Worm (Caenorhabditis elegans) whole organism, late embryonic: Measurements from ENCODE around the gene F46H6.5.

ENCODE experiments used
- C08G9.2 ChIP-seq: sonication (generic microtip); optimal IDR thresholded peaks from 2 replicates; lab custom pipeline; 2016; ENCODE audit warnings: mild to moderate bottlenecking, missing genetic modification characterization, moderate library complexity, missing compliant biosample characterization
- K02D7.2 ChIP-seq: sonication (generic microtip); optimal IDR thresholded peaks from 2 replicates; lab custom pipeline; 2017; ENCODE audit warnings: mild to moderate bottlenecking, missing genetic modification characterization, missing compliant biosample characterization
- K09A11.1 ChIP-seq: sonication (generic microtip); optimal IDR thresholded peaks from 2 replicates; lab custom pipeline; 2017; ENCODE audit warnings: antibody characterized with exemption, mild to moderate bottlenecking, missing genetic modification characterization, missing compliant biosample characterization; ENCODE audit not compliant: insufficient read depth
- T23F11.4 ChIP-seq: fragments of 200-800 bp; sonication (Bioruptor generic); optimal IDR thresholded peaks from 2 replicates; lab custom pipeline; 2018; ENCODE audit warnings: mild to moderate bottlenecking, missing genetic modification characterization, missing compliant biosample characterization
- Y22D7AL.16 ChIP-seq: sonication (generic microtip); optimal IDR thresholded peaks from 2 replicates; lab custom pipeline; 2016; ENCODE audit warnings: missing genetic modification characterization, missing compliant biosample characterization
- ahr-1 ChIP-seq: sonication (generic microtip); optimal IDR thresholded peaks from 2 replicates; lab custom pipeline; 2016; ENCODE audit warnings: missing genetic modification characterization, missing compliant biosample characterization
- ceh-14 ChIP-seq: sonication (generic microtip); optimal IDR thresholded peaks from 2 replicates; lab custom pipeline; 2016; ENCODE audit warnings: missing genotype, missing genetic modification characterization, missing compliant biosample characterization
- ceh-19 ChIP-seq: fragments of 200-800 bp; sonication (Bioruptor generic); optimal IDR thresholded peaks from 2 replicates; lab custom pipeline; 2018; ENCODE audit warnings: mild to moderate bottlenecking, missing genetic modification characterization, missing compliant biosample characterization
- ceh-22 ChIP-seq: sonication (generic microtip); optimal IDR thresholded peaks from 2 replicates; lab custom pipeline; 2017; ENCODE audit warnings: missing biosample characterization, missing genetic modification characterization
- ceh-30 ChIP-seq: fragments of 150-350 bp; optimal IDR thresholded peaks from 2 replicates; lab custom pipeline; 2014; ENCODE audit warnings: missing biosample characterization, missing genetic modification characterization
- ceh-45 ChIP-seq: fragments of 200-800 bp; sonication (Bioruptor generic); IDR thresholded peaks from 2 replicates; pipeline ENCODE4 v1.3.6; 2022; ENCODE audit warnings: missing genetic modification reagents, missing genetic modification characterization, missing compliant biosample characterization
- ceh-48 ChIP-seq: sonication (generic microtip); optimal IDR thresholded peaks from 2 replicates; lab custom pipeline; 2016; ENCODE audit warnings: missing genetic modification characterization, inconsistent platforms, missing compliant biosample characterization
- ceh-6 ChIP-seq: fragments of 200-800 bp; sonication (Bioruptor generic); optimal IDR thresholded peaks from 2 replicates; lab custom pipeline; 2018; ENCODE audit warnings: mild to moderate bottlenecking, missing genetic modification characterization, missing compliant biosample characterization
- che-1 ChIP-seq: sonication (generic microtip); optimal IDR thresholded peaks from 2 replicates; lab custom pipeline; 2016; ENCODE audit warnings: mild to moderate bottlenecking, missing genetic modification characterization, missing compliant biosample characterization
- dmd-4 ChIP-seq: sonication (generic microtip); optimal IDR thresholded peaks from 2 replicates; lab custom pipeline; 2016; ENCODE audit warnings: borderline replicate concordance, missing genetic modification characterization, missing compliant biosample characterization
- dve-1 ChIP-seq: sonication (generic microtip); optimal IDR thresholded peaks from 2 replicates; lab custom pipeline; 2017; ENCODE audit warnings: antibody characterized with exemption, mild to moderate bottlenecking, missing genetic modification characterization, missing compliant biosample characterization
- elt-2 ChIP-seq: sonication (generic microtip); optimal IDR thresholded peaks from 2 replicates; lab custom pipeline; 2016; ENCODE audit warnings: missing genetic modification reagents, missing genetic modification characterization, missing compliant biosample characterization
- ets-4 ChIP-seq: sonication (generic microtip); optimal IDR thresholded peaks from 2 replicates; lab custom pipeline; 2016; ENCODE audit warnings: missing genetic modification characterization, missing compliant biosample characterization
- eyg-1 ChIP-seq: sonication (generic microtip); optimal IDR thresholded peaks from 2 replicates; lab custom pipeline; 2016; ENCODE audit warnings: missing genotype, missing genetic modification characterization, missing compliant biosample characterization
- fax-1 ChIP-seq: sonication (generic microtip); optimal IDR thresholded peaks from 2 replicates; lab custom pipeline; 2016; ENCODE audit warnings: missing genotype, missing genetic modification characterization, missing compliant biosample characterization
- fkh-10 ChIP-seq: fragments of 150-350 bp; optimal IDR thresholded peaks from 2 replicates; lab custom pipeline; 2014; ENCODE audit warnings: missing biosample characterization, missing genetic modification reagents, missing genetic modification characterization
- gmeb-2 ChIP-seq: sonication (generic microtip); optimal IDR thresholded peaks from 2 replicates; lab custom pipeline; 2016; ENCODE audit warnings: missing genetic modification characterization, inconsistent platforms, missing compliant biosample characterization
- hlh-15 ChIP-seq: sonication (generic microtip); optimal IDR thresholded peaks from 2 replicates; lab custom pipeline; 2016; ENCODE audit warnings: missing genetic modification characterization, missing compliant biosample characterization
- hlh-30 ChIP-seq: sonication (generic microtip); optimal IDR thresholded peaks from 2 replicates; lab custom pipeline; 2017; ENCODE audit warnings: antibody characterized with exemption, missing genetic modification characterization, missing compliant biosample characterization; ENCODE audit not compliant: insufficient read depth
- hlh-6 ChIP-seq: sonication (generic microtip); optimal IDR thresholded peaks from 2 replicates; lab custom pipeline; 2016; ENCODE audit warnings: missing genotype, missing genetic modification characterization, missing compliant biosample characterization
- hlh-8 ChIP-seq: sonication (generic microtip); optimal IDR thresholded peaks from 2 replicates; lab custom pipeline; 2016; ENCODE audit warnings: missing genotype, missing genetic modification characterization, missing compliant biosample characterization
- lim-6 ChIP-seq: sonication (generic microtip); optimal IDR thresholded peaks from 2 replicates; lab custom pipeline; 2016; ENCODE audit warnings: missing genetic modification characterization, missing compliant biosample characterization
- mec-3 ChIP-seq: sonication (generic microtip); optimal IDR thresholded peaks from 2 replicates; lab custom pipeline; 2016; ENCODE audit warnings: borderline replicate concordance, missing genetic modification characterization, missing compliant biosample characterization
- nfya-1 ChIP-seq: sonication (generic microtip); optimal IDR thresholded peaks from 2 replicates; lab custom pipeline; 2017; ENCODE audit warnings: missing genetic modification characterization, mild to moderate bottlenecking, missing compliant biosample characterization, antibody characterized with exemption, moderate library complexity
- nhr-11 ChIP-seq: fragments of 150-350 bp; optimal IDR thresholded peaks from 2 replicates; lab custom pipeline; 2014; ENCODE audit warnings: missing biosample characterization, missing genetic modification characterization
- nhr-232 ChIP-seq: sonication (generic microtip); optimal IDR thresholded peaks from 2 replicates; lab custom pipeline; 2016; ENCODE audit warnings: missing genetic modification characterization, missing compliant biosample characterization
- npax-4 ChIP-seq: sonication (generic microtip); optimal IDR thresholded peaks from 2 replicates; lab custom pipeline; 2016; ENCODE audit warnings: missing genetic modification characterization, missing compliant biosample characterization
- odd-2 ChIP-seq: sonication (generic microtip); optimal IDR thresholded peaks from 2 replicates; lab custom pipeline; 2017; ENCODE audit warnings: antibody characterized with exemption, mild to moderate bottlenecking, missing genetic modification characterization, missing compliant biosample characterization
- pat-9 ChIP-seq: fragments of 200-800 bp; sonication (Bioruptor generic); optimal IDR thresholded peaks from 2 replicates; lab custom pipeline; 2018; ENCODE audit warnings: mild to moderate bottlenecking, missing genetic modification characterization, moderate library complexity, missing compliant biosample characterization
- pha-4 ChIP-seq: fragments of 150-350 bp; optimal IDR thresholded peaks from 2 replicates; lab custom pipeline; 2018; ENCODE audit warnings: missing biosample characterization, missing genetic modification reagents, missing genetic modification characterization
- pqm-1 ChIP-seq: sonication (generic microtip); optimal IDR thresholded peaks from 2 replicates; lab custom pipeline; 2016; ENCODE audit warnings: missing genetic modification characterization, missing compliant biosample characterization
- ref-2 ChIP-seq: sonication (generic microtip); optimal IDR thresholded peaks from 2 replicates; lab custom pipeline; 2016; ENCODE audit warnings: missing genetic modification characterization, missing compliant biosample characterization
- rnt-1 ChIP-seq: sonication (generic microtip); optimal IDR thresholded peaks from 2 replicates; lab custom pipeline; 2016; ENCODE audit warnings: missing genetic modification characterization, missing compliant biosample characterization
- sdc-2 ChIP-seq: sonication (generic microtip); optimal IDR thresholded peaks from 2 replicates; lab custom pipeline; 2016; ENCODE audit warnings: missing genotype, missing genetic modification characterization, missing compliant biosample characterization
- sox-4 ChIP-seq: sonication (generic microtip); optimal IDR thresholded peaks from 2 replicates; lab custom pipeline; 2017; ENCODE audit warnings: mild to moderate bottlenecking, missing genetic modification characterization, inconsistent platforms, missing compliant biosample characterization
- tbx-2 ChIP-seq: sonication (generic microtip); optimal IDR thresholded peaks from 2 replicates; lab custom pipeline; 2016; ENCODE audit warnings: missing genetic modification characterization, missing compliant biosample characterization
- tbx-7 ChIP-seq: sonication (generic microtip); optimal IDR thresholded peaks from 2 replicates; lab custom pipeline; 2016; ENCODE audit warnings: missing genotype, missing genetic modification characterization, missing compliant biosample characterization
- unc-3 ChIP-seq, 2 experiments: fragments of 200-800 bp in 1 of 2; sonication (Bioruptor generic) in 1 of 2; sonication (generic microtip) in 1 of 2; conservative IDR thresholded peaks in 1 of 2; optimal IDR thresholded peaks in 1 of 2; 2 replicates each; pipeline versions ENCODE4 v1.3.6 to Lab custom; 2016 to 2022; ENCODE audit warnings: missing compliant biosample characterization in 2 of 2, missing genetic modification characterization in 2 of 2, missing genetic modification reagents in 1 of 2
- unc-42 ChIP-seq: sonication (generic microtip); optimal IDR thresholded peaks from 2 replicates; lab custom pipeline; 2016; ENCODE audit warnings: missing genotype, missing genetic modification characterization, missing compliant biosample characterization
- unc-55 ChIP-seq: sonication (generic microtip); optimal IDR thresholded peaks from 2 replicates; lab custom pipeline; 2017; ENCODE audit warnings: missing biosample characterization, missing genetic modification reagents, missing genetic modification characterization
- ztf-16 ChIP-seq: sonication (generic microtip); optimal IDR thresholded peaks from 2 replicates; lab custom pipeline; 2017; ENCODE audit warnings: missing genetic modification characterization, missing compliant biosample characterization

The F46H6.5 gene

ce11 chrX:4523887-4524350 lies 31.9 kb upstream of the F46H6.5 start, which contains the start of gene pdi-2 (continued):
- TF ChIP-seq sox-4 (peak; percentile 49), unc-3 (GFP tag; conservative IDR thresholded peaks at IDR 0.05; lab: Robert Waterston, UW) (no peak), unc-3 (tag; optimal IDR thresholded peaks at IDR 0.05; lab: Kevin White, UChicago) (no peak), dmd-4 (tag; lab: Kevin White, UChicago) (peak; percentile 14), elt-2 (tag; lab: Kevin White, UChicago) (peak; percentile 34), lim-6 (no peak), tbx-2 (peak; percentile 84), ceh-22 (tag; lab: Kevin White, UChicago) (no peak), K02D7.2 (no peak), ceh-48 (tag; lab: Kevin White, UChicago) (no peak), K09A11.1 (tag; lab: Kevin White, UChicago) (no peak), npax-4 (no peak), dve-1 (tag; lab: Kevin White, UChicago) (no peak), unc-42 (peak; percentile 74), ceh-45 (GFP tag; lab: Robert Waterston, UW) (no peak), ceh-19 (peak; percentile 69), mec-3 (tag; lab: Kevin White, UChicago) (no peak), ceh-6 (GFP tag; lab: Kevin White, UChicago) (peak; percentile 61), pqm-1 (no peak), eyg-1 (tag; lab: Kevin White, UChicago) (peak; percentile 47), ceh-14 (peak; percentile 48), gmeb-2 (tag; lab: Kevin White, UChicago) (no peak), fkh-10 (no peak), fax-1 (tag; lab: Kevin White, UChicago) (no peak), hlh-6 (tag; lab: Kevin White, UChicago) (no peak), unc-55 (GFP tag; lab: Kevin White, UChicago) (peak; percentile 5), hlh-30 (tag; lab: Kevin White, UChicago) (no peak), che-1 (tag; lab: Kevin White, UChicago) (peak; percentile 37), nfya-1 (tag; lab: Kevin White, UChicago) (peak; percentile 100), pha-4 (tag; lab: Kevin White, UChicago) (no peak), hlh-15 (tag; lab: Kevin White, UChicago) (no peak), ets-4 (tag; lab: Kevin White, UChicago) (no peak), ref-2 (peak; percentile 85), C08G9.2 (no peak), tbx-7 (no peak), ztf-16 (no peak), pat-9 (tag; lab: Kevin White, UChicago) (peak; percentile 18), ahr-1 (tag; lab: Kevin White, UChicago) (peak; percentile 1), Y22D7AL.16 (tag; lab: Kevin White, UChicago) (peak; percentile 22), sdc-2 (tag; lab: Kevin White, UChicago) (peak; percentile 20), nhr-232 (tag; lab: Kevin White, UChicago) (no peak), ceh-30 (no peak), odd-2 (tag; lab: Kevin White, UChicago) (no peak), nhr-11 (tag; lab: Kevin White, UChicago) (no peak), rnt-1 (tag; lab: Kevin White, UChicago) (no peak), hlh-8 (tag; lab: Kevin White, UChicago) (no peak), T23F11.4 (GFP tag; lab: Kevin White, UChicago) (no peak)
- TF ChIP-seq, all 69 proteins: peak for 25
